Worm (Caenorhabditis elegans) whole organism, early embryonic: ENCODE results near the gene cpr-5.

Source experiments
- F13C5.2 ChIP-seq: sonication (generic microtip); optimal IDR thresholded peaks from 2 replicates; lab custom pipeline; 2017; ENCODE audit warnings: mild to moderate bottlenecking, missing genetic modification characterization, inconsistent platforms, missing compliant biosample characterization
- aly-1 ChIP-seq: sonication (generic microtip); optimal IDR thresholded peaks from 2 replicates; lab custom pipeline; 2016; ENCODE audit warnings: missing genetic modification characterization, missing compliant biosample characterization
- ama-1 ChIP-seq: fragments of 150-350 bp; optimal IDR thresholded peaks from 2 replicates; lab custom pipeline; 2014
- ceh-13 ChIP-seq: fragments of 200-800 bp; sonication (Bioruptor generic); optimal IDR thresholded peaks from 2 replicates; lab custom pipeline; 2018; ENCODE audit warnings: mild to moderate bottlenecking, missing genetic modification characterization, missing compliant biosample characterization
- flt-1 ChIP-seq: fragments of 200-800 bp; sonication (Bioruptor generic); IDR thresholded peaks from 2 replicates; pipeline ENCODE4 v1.3.6; 2022; ENCODE audit warnings: missing genetic modification characterization, missing compliant biosample characterization
- hmbx-1 ChIP-seq: sonication (generic microtip); optimal IDR thresholded peaks from 2 replicates; lab custom pipeline; 2016; ENCODE audit warnings: mild to moderate bottlenecking, missing genetic modification characterization, missing compliant biosample characterization
- hnd-1 ChIP-seq: sonication (generic microtip); optimal IDR thresholded peaks from 2 replicates; lab custom pipeline; 2016; ENCODE audit warnings: missing genetic modification characterization, missing compliant biosample characterization
- scrt-1 ChIP-seq: fragments of 200-800 bp; sonication (Bioruptor generic); IDR thresholded peaks from 2 replicates; pipeline ENCODE4 v1.3.6; 2022; ENCODE audit warnings: missing genetic modification characterization, missing compliant biosample characterization
- tra-4 ChIP-seq: sonication (generic microtip); optimal IDR thresholded peaks from 2 replicates; lab custom pipeline; 2017; ENCODE audit warnings: missing genetic modification characterization, missing compliant biosample characterization

DNA sequence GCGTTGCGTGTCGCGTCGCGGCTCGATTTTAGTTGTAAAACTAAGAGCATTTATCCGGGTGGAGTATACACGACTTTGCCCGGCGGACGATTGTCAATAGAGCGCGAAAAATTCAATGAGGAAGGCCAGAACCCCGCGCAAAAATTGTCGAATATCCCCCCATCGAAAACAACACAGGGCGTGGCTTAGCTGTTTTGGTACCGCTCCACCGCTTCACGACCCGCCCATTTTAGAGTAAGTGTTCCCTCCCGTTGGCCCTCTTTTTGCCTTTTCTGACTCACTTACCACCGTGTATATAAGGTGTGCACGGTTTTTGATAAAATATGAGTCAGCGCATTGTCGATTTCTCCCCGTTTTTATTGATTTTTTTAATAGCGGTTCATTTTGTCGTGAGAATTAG lies 19.6 kb upstream of the cpr-5 start:
- TF ChIP-seq F13C5.2 (tag; lab: Kevin White, UChicago) (no peak), ama-1 (lab: Kevin White, UChicago) (no peak), tra-4 (no peak), hnd-1 (no peak), flt-1 (no peak), scrt-1 (GFP tag; lab: Robert Waterston, UW) (no peak), aly-1 (tag; lab: Kevin White, UChicago) (no peak), ceh-13 (GFP tag; lab: Kevin White, UChicago) (no peak), hmbx-1 (no peak)
